Worm (Caenorhabditis elegans): ENCODE measurements around the gene cut-3.

ce11 chrII:8435005-8435404 is 11.6 kb downstream of the cut-3 start, which contains the start of gene acp-4:
- TF ChIP-seq tab-1 (GFP tag; IDR thresholded peaks at IDR 0.05) (no peak), T22C8.4 (GFP tag; IDR thresholded peaks at IDR 0.05) (no peak)
